Worm (Caenorhabditis elegans): Measurements from ENCODE around the gene str-97.

str-97 gene

DNA sequence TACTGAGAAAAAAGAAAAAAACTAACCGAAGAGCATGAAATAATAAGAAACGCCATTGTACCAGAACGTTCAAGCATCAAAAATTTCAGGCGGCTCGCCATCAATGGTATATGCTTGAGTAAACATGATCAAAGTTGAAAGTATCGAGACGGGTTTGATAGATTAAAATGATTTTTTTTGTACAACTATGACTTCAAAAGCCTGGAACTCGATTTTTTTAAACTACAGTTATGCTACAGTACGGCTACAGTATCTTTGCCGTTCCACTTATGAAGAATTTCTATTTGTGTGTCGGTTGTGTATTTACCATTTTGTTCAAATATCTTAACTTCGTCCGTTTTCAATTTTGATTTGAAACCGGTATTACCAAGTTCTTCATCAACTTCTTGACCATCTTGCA lies at the start of gene str-97:
Gene str-97, minus strand, starts transcription at position 101 of the 400 bp plus-strand sequence.
- TF ChIP-seq ceh-14 (tag; optimal IDR thresholded peaks at IDR 0.05) (no peak), ceh-48 (tag; optimal IDR thresholded peaks at IDR 0.05) (no peak), ceh-2 (tag; optimal IDR thresholded peaks at IDR 0.05) (no peak)

DNA sequence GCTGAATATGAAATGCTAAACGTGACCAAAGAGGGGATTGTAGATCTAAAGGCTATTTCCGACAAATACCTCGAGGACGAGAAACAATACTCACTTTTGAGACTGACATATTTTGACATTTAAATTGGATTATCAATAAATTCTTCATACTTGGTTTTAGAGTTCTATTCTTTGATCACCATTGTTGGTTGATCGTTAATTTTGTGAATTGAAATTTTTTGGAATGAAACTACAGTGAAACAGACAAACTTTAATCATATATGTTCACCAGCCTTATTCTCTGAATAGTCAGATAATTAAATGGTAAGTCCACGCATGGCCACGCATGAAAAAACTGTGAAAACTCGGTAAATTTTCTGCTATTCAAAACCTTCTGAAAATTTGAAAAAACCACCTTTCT lies 47.6 kb upstream of the str-97 start, which contains the start of gene F11A5.18:
Gene F11A5.18, plus strand, starts transcription at position 301 of the 400 bp plus-strand sequence.
- TF ChIP-seq sox-4 (tag; optimal IDR thresholded peaks at IDR 0.05) (no peak), ceh-19 (GFP tag; optimal IDR thresholded peaks at IDR 0.05) (no peak), lin-11 (tag; optimal IDR thresholded peaks at IDR 0.05) (no peak), che-1 (tag; optimal IDR thresholded peaks at IDR 0.05) (no peak), ama-1 (optimal IDR thresholded peaks at IDR 0.05) (no peak), pha-2 (tag; optimal IDR thresholded peaks at IDR 0.05) (no peak), hlh-8 (tag; optimal IDR thresholded peaks at IDR 0.05) (no peak), pqm-1 (tag; optimal IDR thresholded peaks at IDR 0.05) (no peak), fkh-10 (GFP tag; optimal IDR thresholded peaks at IDR 0.05) (no peak), syd-9 (tag; optimal IDR thresholded peaks at IDR 0.05) (no peak), ceh-2 (tag; optimal IDR thresholded peaks at IDR 0.05) (no peak), unc-3 (GFP tag; conservative IDR thresholded peaks at IDR 0.05) (no peak), unc-3 (tag; optimal IDR thresholded peaks at IDR 0.05) (no peak), gmeb-2 (tag; optimal IDR thresholded peaks at IDR 0.05) (no peak), elt-4 (tag; optimal IDR thresholded peaks at IDR 0.05) (no peak), pax-1 (tag; optimal IDR thresholded peaks at IDR 0.05) (no peak)

DNA sequence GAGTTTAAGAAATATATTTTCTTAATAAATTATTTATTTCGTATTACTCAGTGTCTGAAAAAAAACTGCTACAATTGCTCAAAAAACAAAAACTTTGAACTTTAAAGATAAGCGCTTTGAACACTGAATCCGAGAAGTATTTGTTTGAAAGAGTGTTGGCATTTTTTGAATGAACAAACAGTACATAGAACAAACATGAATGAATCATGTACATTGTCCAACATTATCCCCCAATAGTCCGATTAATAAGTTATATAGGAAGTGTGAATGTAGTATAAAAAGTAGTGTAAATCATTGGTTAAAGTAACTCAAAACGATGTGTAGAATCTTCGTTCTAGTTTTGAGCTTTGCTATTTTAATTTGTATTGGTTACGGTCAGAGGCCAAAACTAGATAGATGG lies 46.7 kb upstream of the str-97 start, which contains the start of gene F11A5.17:
Gene F11A5.17, plus strand, starts transcription at position 301 of the 400 bp plus-strand sequence.
- TF ChIP-seq ceh-22 (tag; optimal IDR thresholded peaks at IDR 0.05) (no peak), ttx-3 (tag; optimal IDR thresholded peaks at IDR 0.05) (no peak), sdc-2 (tag; optimal IDR thresholded peaks at IDR 0.05) (no peak), pax-1 (tag; optimal IDR thresholded peaks at IDR 0.05) (no peak), hlh-6 (tag; optimal IDR thresholded peaks at IDR 0.05) (no peak), pha-2 (tag; optimal IDR thresholded peaks at IDR 0.05) (no peak), hlh-15 (tag; optimal IDR thresholded peaks at IDR 0.05) (no peak), syd-9 (tag; optimal IDR thresholded peaks at IDR 0.05) (no peak), mec-3 (tag; optimal IDR thresholded peaks at IDR 0.05; ENCODE audit: borderline replicate concordance) (no peak), pros-1 (tag; optimal IDR thresholded peaks at IDR 0.05) (no peak), sox-2 (GFP tag; IDR thresholded peaks at IDR 0.05) (no peak), lim-6 (tag; optimal IDR thresholded peaks at IDR 0.05) (no peak), unc-86 (tag; optimal IDR thresholded peaks at IDR 0.05) (no peak), nhr-232 (tag; optimal IDR thresholded peaks at IDR 0.05) (no peak), ceh-34 (tag; optimal IDR thresholded peaks at IDR 0.05) (no peak), elt-2 (tag; optimal IDR thresholded peaks at IDR 0.05) (no peak), ceh-18 (tag; optimal IDR thresholded peaks at IDR 0.05) (no peak), sox-4 (tag; optimal IDR thresholded peaks at IDR 0.05) (no peak), K09A11.1 (tag; optimal IDR thresholded peaks at IDR 0.05; ENCODE audit: insufficient read depth) (no peak)

DNA sequence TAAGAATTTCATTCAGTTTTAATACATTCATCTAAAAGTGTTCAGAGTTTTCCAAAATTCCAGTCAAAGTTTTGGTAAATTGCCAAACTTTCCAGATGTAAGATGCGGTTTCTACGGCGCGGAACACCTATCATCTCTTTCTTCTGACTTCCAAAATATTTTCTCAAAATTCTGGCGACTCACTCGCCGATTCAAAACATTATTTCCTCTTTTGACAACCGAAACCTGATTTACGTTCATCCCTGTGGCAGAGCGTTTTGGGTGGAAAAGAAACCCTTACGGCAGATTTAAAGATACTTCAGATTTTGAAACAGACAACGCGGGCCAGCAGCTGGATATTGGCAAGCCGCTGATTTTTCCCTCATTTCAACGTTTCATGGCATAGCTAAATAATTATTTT lies 43.0 kb upstream of the str-97 start, which contains the start of gene F11A5.5:
Gene F11A5.5, plus strand, starts transcription at position 301 of the 400 bp plus-strand sequence.
- TF ChIP-seq hlh-30 (tag; optimal IDR thresholded peaks at IDR 0.05; ENCODE audit: insufficient read depth) (no peak), C08G9.2 (tag; optimal IDR thresholded peaks at IDR 0.05) (no peak), hlh-13 (GFP tag; optimal IDR thresholded peaks at IDR 0.05) (no peak), ref-2 (tag; optimal IDR thresholded peaks at IDR 0.05) (no peak), ets-4 (tag; optimal IDR thresholded peaks at IDR 0.05) (no peak)

Data from whole organism, late embryonic.